Worm (Caenorhabditis elegans) whole organism, L4 larva: ENCODE measurements around the gene sra-2.
A peak's percentile ranks its signal among the peaks of the same experiment; 100 is the strongest.

Source experiments
- F26F4.8 ChIP-seq: fragments of 200-800 bp; sonication (Bioruptor generic); conservative IDR thresholded peaks from 2 replicates; pipeline ENCODE4 v1.3.6; 2022; ENCODE audit warnings: missing genetic modification characterization, missing compliant biosample characterization
- T20F7.1 ChIP-seq: fragments of 200-800 bp; sonication (Bioruptor generic); optimal IDR thresholded peaks from 2 replicates; lab custom pipeline; 2018; ENCODE audit warnings: mild to moderate bottlenecking, missing genetic modification characterization, missing compliant biosample characterization
- Y105C5A.15 ChIP-seq: fragments of 200-800 bp; sonication (Bioruptor generic); IDR thresholded peaks from 2 replicates; pipeline ENCODE4 v1.3.6; 2022; ENCODE audit warnings: missing genetic modification characterization, missing compliant biosample characterization
- Y48G9A.11 ChIP-seq: fragments of 200-800 bp; sonication (Bioruptor generic); IDR thresholded peaks from 2 replicates; pipeline ENCODE4 v1.3.6; 2022; ENCODE audit warnings: missing genetic modification reagents, missing genetic modification characterization, missing compliant biosample characterization
- Y5F2A.4 ChIP-seq: fragments of 200-800 bp; sonication (Bioruptor generic); optimal IDR thresholded peaks from 2 replicates; lab custom pipeline; 2018; ENCODE audit warnings: mild to moderate bottlenecking, missing genetic modification characterization, missing compliant biosample characterization
- aha-1 ChIP-seq: fragments of 150-350 bp; peaks from one replicate; lab custom pipeline; 2014; ENCODE audit warnings: missing biosample characterization, missing genetic modification characterization
- aly-2 ChIP-seq: sonication (generic microtip); optimal IDR thresholded peaks from 2 replicates; lab custom pipeline; 2018; ENCODE audit warnings: missing biosample characterization, missing genetic modification characterization
- ceh-32 ChIP-seq: sonication (generic microtip); optimal IDR thresholded peaks from 2 replicates; lab custom pipeline; 2016; ENCODE audit warnings: mild to moderate bottlenecking, missing genetic modification characterization, missing compliant biosample characterization; ENCODE audit not compliant: poor library complexity
- cey-2 ChIP-seq: sonication (generic microtip); optimal IDR thresholded peaks from 3 replicates; lab custom pipeline; 2017; ENCODE audit warnings: missing genetic modification characterization, mild to moderate bottlenecking, missing compliant biosample characterization, antibody characterized with exemption, borderline replicate concordance; ENCODE audit not compliant: insufficient read depth
- ctbp-1 ChIP-seq: fragments of 200-800 bp; sonication (Bioruptor generic); IDR thresholded peaks from 2 replicates; pipeline ENCODE4 v1.3.6; 2022; ENCODE audit warnings: missing genetic modification reagents, missing genetic modification characterization, missing compliant biosample characterization
- daf-16 ChIP-seq, 3 experiments: sonication (generic microtip); optimal IDR thresholded peaks; 2 replicates each; lab custom pipeline; 2016 to 2017; ENCODE audit warnings: missing genetic modification characterization in 3 of 3, missing genetic modification reagents in 3 of 3, mild to moderate bottlenecking in 2 of 3, missing compliant biosample characterization in 2 of 3, missing biosample characterization in 1 of 3, moderate library complexity in 1 of 3
- dmd-6 ChIP-seq: fragments of 200-800 bp; sonication (Bioruptor generic); IDR thresholded peaks from 2 replicates; pipeline ENCODE4 v1.3.6; 2022; ENCODE audit warnings: missing genetic modification reagents, missing genetic modification characterization, missing compliant biosample characterization
- dpl-1 ChIP-seq: fragments of 150-350 bp; optimal IDR thresholded peaks from 2 replicates; lab custom pipeline; 2014; ENCODE audit warnings: missing biosample characterization, missing genetic modification reagents, missing genetic modification characterization
- egl-27 ChIP-seq: sonication (generic microtip); optimal IDR thresholded peaks from 3 replicates; lab custom pipeline; 2017; ENCODE audit warnings: missing biosample characterization, missing genetic modification reagents, missing genetic modification characterization
- fkh-10 ChIP-seq: fragments of 150-350 bp; optimal IDR thresholded peaks from 2 replicates; lab custom pipeline; 2014; ENCODE audit warnings: missing biosample characterization, missing genetic modification reagents, missing genetic modification characterization
- gei-8 ChIP-seq: fragments of 200-800 bp; sonication (Bioruptor generic); optimal IDR thresholded peaks from 2 replicates; lab custom pipeline; 2018; ENCODE audit warnings: mild to moderate bottlenecking, missing genetic modification characterization, missing compliant biosample characterization
- hif-1 ChIP-seq, 2 experiments: sonication (generic microtip); optimal IDR thresholded peaks; 2 replicates each; lab custom pipeline; 2016 to 2017; ENCODE audit warnings: missing compliant biosample characterization in 2 of 2, missing genetic modification characterization in 2 of 2, missing genetic modification reagents in 2 of 2, missing genotype in 2 of 2, mild to moderate bottlenecking in 1 of 2
- hlh-11 ChIP-seq: fragments of 200-800 bp; sonication (Bioruptor generic); optimal IDR thresholded peaks from 2 replicates; lab custom pipeline; 2018; ENCODE audit warnings: mild to moderate bottlenecking, missing genetic modification characterization, missing compliant biosample characterization
- hlh-30 ChIP-seq: sonication (generic microtip); optimal IDR thresholded peaks from 2 replicates; lab custom pipeline; 2017; ENCODE audit warnings: antibody characterized with exemption, mild to moderate bottlenecking, missing genetic modification characterization, missing compliant biosample characterization; ENCODE audit not compliant: insufficient read depth
- jun-1 ChIP-seq: fragments of 150-350 bp; optimal IDR thresholded peaks from 2 replicates; lab custom pipeline; 2014; ENCODE audit warnings: missing biosample characterization, missing genetic modification reagents, missing genetic modification characterization
- lin-1 ChIP-seq: fragments of 200-800 bp; sonication (Bioruptor generic); IDR thresholded peaks from 2 replicates; pipeline ENCODE4 v1.3.6; 2022; ENCODE audit warnings: missing genetic modification reagents, missing genetic modification characterization, missing compliant biosample characterization
- lin-38 ChIP-seq: fragments of 200-800 bp; sonication (Bioruptor generic); IDR thresholded peaks from 2 replicates; pipeline ENCODE4 v1.3.6; 2022; ENCODE audit warnings: missing genetic modification reagents, missing genetic modification characterization, missing compliant biosample characterization
- lsy-2 ChIP-seq, 2 experiments: fragments of 150-350 bp in 1 of 2; sonication (generic microtip) in 1 of 2; optimal IDR thresholded peaks; 2 replicates each; lab custom pipeline; 2014 to 2017; ENCODE audit warnings: missing biosample characterization in 2 of 2, missing genetic modification characterization in 2 of 2
- mdl-1 ChIP-seq, 2 experiments: fragments of 150-350 bp in 1 of 2; sonication (generic microtip) in 1 of 2; optimal IDR thresholded peaks; 2 replicates each; lab custom pipeline; 2014 to 2017; ENCODE audit warnings: missing biosample characterization in 2 of 2, missing genetic modification characterization in 2 of 2
- mes-2 ChIP-seq: sonication (generic microtip); optimal IDR thresholded peaks from 2 replicates; lab custom pipeline; 2016; ENCODE audit warnings: missing genotype, mild to moderate bottlenecking, missing genetic modification characterization, missing compliant biosample characterization; ENCODE audit not compliant: poor library complexity, severe bottlenecking
- mxl-2 ChIP-seq: fragments of 200-800 bp; sonication (Bioruptor generic); conservative IDR thresholded peaks from 2 replicates; pipeline ENCODE4 v1.3.6; 2022; ENCODE audit warnings: missing genetic modification reagents, missing genetic modification characterization, missing compliant biosample characterization
- nhr-10 ChIP-seq: fragments of 150-350 bp; optimal IDR thresholded peaks from 2 replicates; lab custom pipeline; 2014; ENCODE audit warnings: missing biosample characterization, missing genetic modification characterization
- nhr-102 ChIP-seq: sonication (generic microtip); optimal IDR thresholded peaks from 2 replicates; lab custom pipeline; 2016; ENCODE audit warnings: mild to moderate bottlenecking, missing genetic modification characterization, moderate library complexity, missing compliant biosample characterization
- nhr-11 ChIP-seq: fragments of 150-350 bp; optimal IDR thresholded peaks from 2 replicates; lab custom pipeline; 2014; ENCODE audit warnings: missing biosample characterization, missing genetic modification characterization
- nhr-28 ChIP-seq: fragments of 150-350 bp; optimal IDR thresholded peaks from 2 replicates; lab custom pipeline; 2014; ENCODE audit warnings: missing biosample characterization, missing genetic modification characterization
- nhr-48 ChIP-seq: sonication (generic microtip); optimal IDR thresholded peaks from 2 replicates; lab custom pipeline; 2016; ENCODE audit warnings: mild to moderate bottlenecking, missing genetic modification characterization, missing compliant biosample characterization
- pqm-1 ChIP-seq: sonication (generic microtip); optimal IDR thresholded peaks from 2 replicates; lab custom pipeline; 2017; ENCODE audit warnings: missing biosample characterization, missing genetic modification characterization
- rbr-2 ChIP-seq: sonication (generic microtip); optimal IDR thresholded peaks from 2 replicates; lab custom pipeline; 2016; ENCODE audit warnings: missing genotype, missing genetic modification characterization, missing compliant biosample characterization
- skn-1 ChIP-seq: fragments of 150-350 bp; optimal IDR thresholded peaks from 2 replicates; lab custom pipeline; 2014; ENCODE audit warnings: missing biosample characterization, missing genetic modification characterization
- snpc-4 ChIP-seq: fragments of 150-350 bp; optimal IDR thresholded peaks from 2 replicates; lab custom pipeline; 2014; ENCODE audit warnings: missing biosample characterization, missing genetic modification characterization
- spr-1 ChIP-seq: sonication (generic microtip); optimal IDR thresholded peaks from 2 replicates; lab custom pipeline; 2016; ENCODE audit warnings: mild to moderate bottlenecking, missing genetic modification characterization, missing compliant biosample characterization
- spr-3 ChIP-seq: fragments of 200-800 bp; sonication (Bioruptor generic); optimal IDR thresholded peaks from 2 replicates; lab custom pipeline; 2018; ENCODE audit warnings: mild to moderate bottlenecking, missing genetic modification characterization, missing compliant biosample characterization
- tag-97 ChIP-seq: fragments of 200-800 bp; sonication (Bioruptor generic); IDR thresholded peaks from 2 replicates; pipeline ENCODE4 v1.3.6; 2022; ENCODE audit warnings: missing genetic modification characterization, missing compliant biosample characterization
- zfp-2 ChIP-seq: sonication (generic microtip); optimal IDR thresholded peaks from 2 replicates; lab custom pipeline; 2016; ENCODE audit warnings: mild to moderate bottlenecking, missing genetic modification characterization, missing compliant biosample characterization
- ztf-11 ChIP-seq: fragments of 150-350 bp; optimal IDR thresholded peaks from 2 replicates; lab custom pipeline; 2014; ENCODE audit warnings: missing biosample characterization, missing genetic modification characterization

The sra-2 gene

DNA sequence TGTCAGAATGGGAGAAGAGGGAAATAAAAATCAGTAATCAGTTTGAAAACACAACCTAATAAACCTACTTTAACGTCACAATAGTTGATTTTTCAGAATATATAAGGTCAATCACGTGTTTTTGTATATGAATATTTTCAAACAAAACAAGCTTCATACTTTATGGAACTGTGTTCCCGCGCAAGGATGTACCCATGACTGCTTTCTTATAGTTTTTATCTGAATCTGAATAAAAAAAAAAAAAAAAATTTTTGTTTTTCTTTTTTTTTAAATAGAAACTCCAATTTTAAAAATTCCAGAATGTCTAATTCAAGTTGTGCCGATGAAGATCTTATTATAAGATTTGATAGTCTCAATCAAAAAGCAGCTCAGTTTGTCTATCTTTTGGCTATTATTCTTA is at the start of gene sra-2:
TSS of gene sra-2 (plus strand) at position 301 of the 400 bp plus-strand sequence.
- TF ChIP-seq mdl-1 (tag; optimal IDR thresholded peaks at IDR 0.05; lab: Kevin White, UChicago) (no peak), spr-3 (GFP tag; lab: Kevin White, UChicago) (no peak), lin-38 (GFP tag; lab: Robert Waterston, UW) (no peak), rbr-2 (no peak), nhr-10 (no peak), nhr-48 (no peak), ctbp-1 (no peak), lsy-2 (tag; optimal IDR thresholded peaks at IDR 0.05; lab: Kevin White, UChicago) (no peak), nhr-28 (no peak), ztf-11 (tag; lab: Kevin White, UChicago) (no peak), ceh-32 (tag; lab: Kevin White, UChicago) (no peak), spr-1 (tag; lab: Kevin White, UChicago) (no peak), fkh-10 (no peak), T20F7.1 (GFP tag; lab: Kevin White, UChicago) (no peak), Y105C5A.15 (GFP tag; lab: Robert Waterston, UW) (no peak), mes-2 (tag; lab: Kevin White, UChicago) (no peak), mxl-2 (GFP tag; lab: Robert Waterston, UW) (no peak)

DNA sequence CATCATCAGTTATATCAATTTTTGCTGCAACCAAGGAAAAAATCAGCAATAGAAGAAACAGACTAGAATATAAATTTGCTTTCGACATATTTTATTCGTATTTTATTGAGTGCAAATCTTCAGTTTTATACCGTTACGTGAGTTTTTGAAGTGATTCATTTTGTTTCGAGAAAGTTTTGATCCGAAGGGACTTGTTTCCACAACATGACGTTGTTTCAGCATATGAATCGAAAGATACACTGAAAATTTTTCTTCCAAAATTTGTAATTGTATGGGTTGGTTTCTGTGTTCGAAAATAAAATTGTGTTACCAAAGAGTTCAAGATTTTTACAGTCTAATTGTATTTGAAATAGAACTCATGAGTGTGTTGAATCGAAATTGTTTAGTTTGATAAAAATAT is 48.6 kb upstream of the sra-2 start, which contains the start of gene T19H5.7:
TSS of gene T19H5.7 (minus strand) at position 101 of the 400 bp plus-strand sequence.
- TF ChIP-seq hif-1 (tag; optimal IDR thresholded peaks at IDR 0.05; lab: Kevin White, UChicago), result no peak
- TF ChIP-seq jun-1, result no peak
- no peak for TF ChIP-seq Y5F2A.4 (GFP tag; lab: Kevin White, UChicago)
- TF ChIP-seq dpl-1, result no peak
- no peak for TF ChIP-seq egl-27
- no peak for TF ChIP-seq hlh-30 (tag; lab: Kevin White, UChicago)

ce11 chrII:9481427-9481826 is 47.2 kb upstream of the sra-2 start:
- TF ChIP-seq daf-16 (GFP tag; optimal IDR thresholded peaks at IDR 0.05; lab: Kevin White, UChicago) (no peak), daf-16 (tag; optimal IDR thresholded peaks at IDR 0.05; lab: Kevin White, UChicago) (peak; percentile 14), aha-1 (peak; percentile 87), nhr-102 (no peak), dmd-6 (GFP tag; lab: Robert Waterston, UW) (peak; percentile 47; the same call in 1 of the 2 replicates)

DNA sequence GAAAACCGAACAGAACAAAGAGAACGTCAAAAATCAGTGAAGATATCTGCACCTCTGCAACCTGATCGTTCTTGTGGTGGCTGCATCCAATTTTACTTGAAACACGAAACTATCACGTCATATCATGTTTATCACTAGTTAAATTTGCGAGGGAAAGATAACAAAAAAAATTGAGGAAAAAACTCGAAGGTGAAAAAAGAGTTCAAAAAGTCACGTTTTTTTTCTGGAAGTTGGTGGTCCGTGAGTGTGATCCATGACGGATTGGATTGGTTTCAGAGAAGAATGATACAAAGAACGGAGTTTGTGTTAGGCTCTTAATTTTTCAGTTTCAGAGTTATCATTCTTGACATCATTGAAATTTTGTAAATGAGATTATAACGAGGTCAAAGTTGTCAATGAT is 46.1 kb upstream of the sra-2 start:
- TF ChIP-seq zfp-2 (tag; lab: Kevin White, UChicago), result no peak
- peak in 1 of 2 experiments; percentile 82 for TF ChIP-seq hif-1 (tag; optimal IDR thresholded peaks at IDR 0.05; lab: Kevin White, UChicago)
- TF ChIP-seq gei-8 (GFP tag; lab: Kevin White, UChicago), result no peak
- no peak for TF ChIP-seq snpc-4 (tag; lab: Kevin White, UChicago)
- TF ChIP-seq daf-16 (GFP tag; optimal IDR thresholded peaks at IDR 0.05; lab: Kevin White, UChicago), result no peak
- TF ChIP-seq daf-16 (tag; optimal IDR thresholded peaks at IDR 0.05; lab: Kevin White, UChicago), result peak; percentile 19
- TF ChIP-seq hlh-30 (tag; lab: Kevin White, UChicago), result peak; percentile 27
- TF ChIP-seq aly-2, result no peak
- no peak for TF ChIP-seq nhr-102
- no peak for TF ChIP-seq F26F4.8 (GFP tag; lab: Robert Waterston, UW)
- TF ChIP-seq dmd-6 (GFP tag; lab: Robert Waterston, UW), result peak; percentile 56
- peak; percentile 23 for TF ChIP-seq nhr-28
- no peak for TF ChIP-seq lin-1
- TF ChIP-seq hlh-11 (tag; lab: Kevin White, UChicago), result peak; percentile 37
- no peak for TF ChIP-seq cey-2 (tag; lab: Kevin White, UChicago)
- no peak for TF ChIP-seq dpl-1
- no peak for TF ChIP-seq tag-97 (GFP tag; lab: Robert Waterston, UW)
- no peak for TF ChIP-seq skn-1 (tag; lab: Kevin White, UChicago)
- no peak for TF ChIP-seq Y48G9A.11 (GFP tag; lab: Robert Waterston, UW)
- peak; percentile 8 for TF ChIP-seq pqm-1
- no peak for TF ChIP-seq nhr-11 (tag; lab: Kevin White, UChicago)
